Fruit fly (Drosophila melanogaster) whole organism, embryonic: Measurements from ENCODE around the gene CG3301.

ENCODE experiments used
- Adf1 ChIP-seq: fragments of 200-800 bp; sonication (Bioruptor generic); IDR thresholded peaks from 2 replicates; pipeline ENCODE4 v1.3.6; 2022; ENCODE audit warnings: missing biosample characterization, missing genetic modification characterization
- Atf-2 ChIP-seq: fragments of 200-800 bp; sonication (Bioruptor generic); optimal IDR thresholded peaks from 2 replicates; lab custom pipeline; 2016; ENCODE audit warnings: missing biosample characterization, missing genetic modification characterization
- CG1233 ChIP-seq: fragments of 200-800 bp; sonication (Bioruptor generic); optimal IDR thresholded peaks from 4 replicates; lab custom pipeline; 2018; ENCODE audit warnings: missing biosample characterization, mild to moderate bottlenecking, missing genetic modification characterization
- CG15073 ChIP-seq: fragments of 200-800 bp; sonication (Bioruptor generic); optimal IDR thresholded peaks from 2 replicates; lab custom pipeline; 2016; ENCODE audit warnings: missing biosample characterization, missing genetic modification characterization
- CG18262 ChIP-seq: fragments of 200-800 bp; optimal IDR thresholded peaks from 3 replicates; lab custom pipeline; 2019; ENCODE audit warnings: missing biosample characterization, mild to moderate bottlenecking, missing genetic modification characterization, moderate library complexity
- CG18599 ChIP-seq: fragments of 200-800 bp; sonication (Bioruptor generic); optimal IDR thresholded peaks from 3 replicates; lab custom pipeline; 2017; ENCODE audit warnings: missing biosample characterization, missing genetic modification characterization, mild to moderate bottlenecking, moderate library complexity, missing genetic modification reagents
- CG18619 ChIP-seq: fragments of 200-800 bp; sonication (Bioruptor generic); optimal IDR thresholded peaks from 3 replicates; lab custom pipeline; 2017; ENCODE audit warnings: missing biosample characterization, mild to moderate bottlenecking, missing genetic modification characterization
- CG31365 ChIP-seq: fragments of 200-800 bp; sonication (Bioruptor generic); optimal IDR thresholded peaks from 2 replicates; lab custom pipeline; 2018; ENCODE audit warnings: missing biosample characterization, mild to moderate bottlenecking, missing genetic modification characterization
- CG4404 ChIP-seq: fragments of 200-800 bp; sonication (Bioruptor generic); IDR thresholded peaks from 2 replicates; pipeline ENCODE4 v1.3.6; 2022; ENCODE audit warnings: missing biosample characterization, missing genetic modification characterization
- CG4820 ChIP-seq: fragments of 200-800 bp; sonication (Bioruptor generic); optimal IDR thresholded peaks from 3 replicates; lab custom pipeline; 2016; ENCODE audit warnings: missing biosample characterization, missing genetic modification characterization
- CG7987 ChIP-seq: fragments of 200-800 bp; sonication (Bioruptor generic); optimal IDR thresholded peaks from 2 replicates; lab custom pipeline; 2018; ENCODE audit warnings: missing biosample characterization, mild to moderate bottlenecking, missing genetic modification characterization, moderate library complexity
- CG8359 ChIP-seq: fragments of 200-800 bp; sonication (Bioruptor generic); optimal IDR thresholded peaks from 2 replicates; lab custom pipeline; 2017; ENCODE audit warnings: missing biosample characterization, mild to moderate bottlenecking, missing genetic modification characterization, borderline replicate concordance
- CG8944 ChIP-seq: fragments of 200-800 bp; sonication (Bioruptor generic); optimal IDR thresholded peaks from 3 replicates; lab custom pipeline; 2016; ENCODE audit warnings: missing biosample characterization, missing genetic modification characterization
- CG9817 ChIP-seq: fragments of 200-800 bp; sonication (Bioruptor generic); optimal IDR thresholded peaks from 2 replicates; lab custom pipeline; 2018; ENCODE audit warnings: missing biosample characterization, mild to moderate bottlenecking, missing genetic modification characterization, moderate library complexity
- CrebB ChIP-seq: fragments of 200-800 bp; sonication (Bioruptor generic); optimal IDR thresholded peaks from 3 replicates; lab custom pipeline; 2018; ENCODE audit warnings: missing biosample characterization, mild to moderate bottlenecking, missing genetic modification characterization
- D19A ChIP-seq: fragments of 200-800 bp; optimal IDR thresholded peaks from 3 replicates; lab custom pipeline; 2019; ENCODE audit warnings: missing biosample characterization, mild to moderate bottlenecking, missing genetic modification characterization, moderate library complexity
- Dbx ChIP-seq: fragments of 200-800 bp; sonication (Bioruptor generic); IDR thresholded peaks from 3 replicates; pipeline ENCODE4 v1.3.6; 2022; ENCODE audit warnings: missing biosample characterization, missing genetic modification characterization
- Dip3 ChIP-seq: fragments of 200-800 bp; sonication (Bioruptor generic); optimal IDR thresholded peaks from 3 replicates; lab custom pipeline; 2016; ENCODE audit warnings: missing biosample characterization, missing genetic modification characterization
- Doc2 ChIP-seq: fragments of 200-800 bp; sonication (Bioruptor generic); IDR thresholded peaks from 2 replicates; pipeline ENCODE4 v1.3.6; 2022; ENCODE audit warnings: missing biosample characterization, missing genetic modification characterization
- Fer1 ChIP-seq: fragments of 200-800 bp; sonication (Bioruptor generic); optimal IDR thresholded peaks from 2 replicates; lab custom pipeline; 2017; ENCODE audit warnings: missing biosample characterization, mild to moderate bottlenecking, missing genetic modification characterization
- Fer2 ChIP-seq: fragments of 200-800 bp; sonication (Bioruptor generic); optimal IDR thresholded peaks from 2 replicates; lab custom pipeline; 2018; ENCODE audit warnings: missing biosample characterization, mild to moderate bottlenecking, missing genetic modification characterization, moderate library complexity
- Fer3 ChIP-seq: fragments of 200-800 bp; sonication (Bioruptor generic); optimal IDR thresholded peaks from 2 replicates; lab custom pipeline; 2018; ENCODE audit warnings: missing biosample characterization, mild to moderate bottlenecking, missing genetic modification characterization, moderate library complexity
- HmgZ ChIP-seq: fragments of 200-800 bp; sonication (Bioruptor generic); optimal IDR thresholded peaks from 2 replicates; lab custom pipeline; 2018; ENCODE audit warnings: missing biosample characterization, mild to moderate bottlenecking, missing genetic modification characterization
- Hmx ChIP-seq: fragments of 200-800 bp; sonication (Bioruptor generic); optimal IDR thresholded peaks from 2 replicates; lab custom pipeline; 2016; ENCODE audit warnings: missing biosample characterization, missing genetic modification characterization
- Hr51 ChIP-seq, 2 experiments: fragments of 200-800 bp; sonication (Bioruptor generic); optimal IDR thresholded peaks; 2 replicates in 1 of 2; 3 replicates in 1 of 2; lab custom pipeline; 2016 to 2018; ENCODE audit warnings: missing biosample characterization in 2 of 2, missing genetic modification characterization in 2 of 2, mild to moderate bottlenecking in 1 of 2, moderate library complexity in 1 of 2
- NC2β ChIP-seq: fragments of 200-800 bp; sonication (Bioruptor generic); optimal IDR thresholded peaks from 2 replicates; lab custom pipeline; 2016; ENCODE audit warnings: missing biosample characterization, missing genetic modification characterization
- Oaz ChIP-seq: fragments of 200-800 bp; sonication (Bioruptor generic); IDR thresholded peaks from 2 replicates; pipeline ENCODE4 v1.3.6; 2022; ENCODE audit warnings: missing biosample characterization, missing genetic modification characterization
- Optix ChIP-seq: fragments of 200-800 bp; sonication (Bioruptor generic); IDR thresholded peaks from 3 replicates; pipeline ENCODE4 v1.3.6; 2022; ENCODE audit warnings: missing biosample characterization, missing genetic modification characterization
- Ptx1 ChIP-seq: fragments of 200-800 bp; sonication (Bioruptor generic); IDR thresholded peaks from 2 replicates; pipeline ENCODE4 v1.3.6; 2022; ENCODE audit warnings: missing biosample characterization, missing genetic modification characterization
- Ravus ChIP-seq: fragments of 200-800 bp; sonication (Bioruptor generic); IDR thresholded peaks from 2 replicates; pipeline ENCODE4 v1.3.6; 2022; ENCODE audit warnings: missing biosample characterization, missing genetic modification characterization
- TFAM ChIP-seq: fragments of 200-800 bp; sonication (Bioruptor generic); optimal IDR thresholded peaks from 2 replicates; lab custom pipeline; 2017; ENCODE audit warnings: missing biosample characterization, missing genetic modification characterization, inconsistent platforms
- Vsx1 ChIP-seq: fragments of 200-800 bp; sonication (Bioruptor generic); optimal IDR thresholded peaks from 2 replicates; lab custom pipeline; 2017; ENCODE audit warnings: missing biosample characterization, mild to moderate bottlenecking, missing genetic modification characterization, missing genetic modification reagents
- bab2 ChIP-seq: fragments of 200-800 bp; sonication (Bioruptor generic); optimal IDR thresholded peaks from 2 replicates; lab custom pipeline; 2016; ENCODE audit warnings: missing biosample characterization, missing genetic modification characterization
- bsh ChIP-seq, 2 experiments: fragments of 200-800 bp; sonication (Bioruptor generic); optimal IDR thresholded peaks; 2 replicates each; lab custom pipeline; 2017 to 2018; ENCODE audit warnings: mild to moderate bottlenecking in 2 of 2, missing biosample characterization in 2 of 2, missing genetic modification characterization in 2 of 2, moderate library complexity in 1 of 2
- caup ChIP-seq: fragments of 200-800 bp; sonication (Bioruptor generic); optimal IDR thresholded peaks from 3 replicates; lab custom pipeline; 2017; ENCODE audit warnings: missing biosample characterization, mild to moderate bottlenecking, missing genetic modification characterization, moderate library complexity; ENCODE audit not compliant: severe bottlenecking
- chm ChIP-seq: fragments of 200-800 bp; sonication (Bioruptor generic); IDR thresholded peaks from 2 replicates; pipeline ENCODE4 v1.3.6; 2022; ENCODE audit warnings: missing biosample characterization, missing genetic modification characterization
- chn ChIP-seq: fragments of 200-800 bp; sonication (Bioruptor generic); optimal IDR thresholded peaks from 2 replicates; lab custom pipeline; 2016; ENCODE audit warnings: missing biosample characterization, missing genetic modification characterization
- crc ChIP-seq: fragments of 200-800 bp; sonication (Bioruptor generic); optimal IDR thresholded peaks from 2 replicates; lab custom pipeline; 2016; ENCODE audit warnings: missing biosample characterization, missing genetic modification characterization
- dati ChIP-seq: fragments of 200-800 bp; sonication (Bioruptor generic); IDR thresholded peaks from 2 replicates; pipeline ENCODE4 v1.3.6; 2022; ENCODE audit warnings: missing biosample characterization, missing genetic modification characterization
- esg ChIP-seq: fragments of 200-800 bp; sonication (Bioruptor generic); conservative IDR thresholded peaks from 2 replicates; pipeline ENCODE4 v1.3.6; 2022; ENCODE audit warnings: missing biosample characterization, missing genetic modification characterization
- insv ChIP-seq, 2 experiments: fragments of 200-800 bp; sonication (Bioruptor generic); optimal IDR thresholded peaks; 3 replicates each; lab custom pipeline; 2016 to 2018; ENCODE audit warnings: missing biosample characterization in 2 of 2, missing genetic modification characterization in 2 of 2
- lab ChIP-seq: fragments of 200-800 bp; sonication (Bioruptor generic); optimal IDR thresholded peaks from 3 replicates; lab custom pipeline; 2017; ENCODE audit warnings: missing biosample characterization, missing genetic modification characterization, mild to moderate bottlenecking, moderate library complexity, missing genetic modification reagents
- mld ChIP-seq: fragments of 200-800 bp; sonication (Bioruptor generic); IDR thresholded peaks from 3 replicates; pipeline ENCODE4 v1.3.6; 2022; ENCODE audit warnings: missing biosample characterization, missing genetic modification characterization; ENCODE audit not compliant: partially characterized antibody
- nom ChIP-seq: fragments of 200-800 bp; sonication (Bioruptor generic); optimal IDR thresholded peaks from 2 replicates; lab custom pipeline; 2017; ENCODE audit warnings: missing biosample characterization, missing genetic modification characterization, mild to moderate bottlenecking, moderate library complexity, missing genetic modification reagents
- schlank ChIP-seq: fragments of 200-800 bp; sonication (Bioruptor generic); optimal IDR thresholded peaks from 2 replicates; lab custom pipeline; 2018; ENCODE audit warnings: missing biosample characterization, mild to moderate bottlenecking, missing genetic modification characterization
- sisA ChIP-seq: fragments of 200-800 bp; sonication (Bioruptor generic); IDR thresholded peaks from 2 replicates; pipeline ENCODE4 v1.3.6; 2022; ENCODE audit warnings: missing biosample characterization, missing genetic modification characterization
- sna ChIP-seq: fragments of 200-800 bp; sonication (Bioruptor generic); IDR thresholded peaks from 2 replicates; pipeline ENCODE4 v1.3.6; 2022; ENCODE audit warnings: missing biosample characterization, missing genetic modification characterization; ENCODE audit not compliant: partially characterized antibody
- tgo ChIP-seq: fragments of 200-800 bp; sonication (Bioruptor generic); IDR thresholded peaks from 3 replicates; pipeline ENCODE4 v1.3.6; 2022; ENCODE audit warnings: missing biosample characterization, missing genetic modification characterization
- tio ChIP-seq: fragments of 200-800 bp; sonication (Bioruptor generic); optimal IDR thresholded peaks from 2 replicates; lab custom pipeline; 2017; ENCODE audit warnings: missing biosample characterization, missing genetic modification characterization, inconsistent platforms
- twi ChIP-seq: fragments of 200-800 bp; optimal IDR thresholded peaks from 2 replicates; lab custom pipeline; 2019; ENCODE audit warnings: missing biosample characterization, mild to moderate bottlenecking, missing genetic modification characterization, moderate library complexity
- zf30C ChIP-seq: fragments of 200-800 bp; sonication (Bioruptor generic); optimal IDR thresholded peaks from 3 replicates; lab custom pipeline; 2018; ENCODE audit warnings: missing biosample characterization, mild to moderate bottlenecking, missing genetic modification characterization

Gene CG3301

DNA sequence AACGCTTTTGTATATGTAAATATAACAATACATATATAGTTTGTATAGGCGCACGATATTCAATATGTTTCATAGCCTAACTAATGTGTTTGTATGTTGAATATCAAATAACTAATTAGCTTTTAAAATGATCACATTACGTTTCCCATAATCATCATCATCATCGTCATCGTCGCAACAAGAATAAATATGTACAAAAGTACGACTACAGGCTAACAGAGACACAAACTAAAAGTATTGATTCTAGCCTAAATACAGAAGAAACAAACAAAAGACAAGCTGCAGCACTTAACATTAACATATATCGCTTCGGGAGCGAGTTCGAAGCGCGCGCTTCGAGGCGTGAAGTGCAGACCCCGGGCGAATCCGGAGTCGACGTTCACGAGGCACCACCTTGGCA, 4.8 kb downstream of the CG3301 start (continued):
- TF ChIP-seq Dip3 (GFP tag; lab: Kevin White, UChicago) (no peak), caup (GFP tag; lab: Kevin White, UChicago) (peak; percentile 36), Atf-2 (no peak), Ptx1 (GFP tag; lab: Robert Waterston, UW) (no peak), Dbx (GFP tag; lab: Robert Waterston, UW) (no peak), Vsx1 (GFP tag; lab: Kevin White, UChicago) (peak; percentile 51), Fer2 (tag; lab: Kevin White, UChicago) (no peak), insv (GFP tag; optimal IDR thresholded peaks at IDR 0.05; lab: Kevin White, UChicago) (no peak), sna (GFP tag; lab: Robert Waterston, UW) (no peak), CG8944 (GFP tag; lab: Kevin White, UChicago) (no peak), tio (GFP tag; lab: Kevin White, UChicago) (no peak), CG18599 (GFP tag; lab: Kevin White, UChicago) (peak; percentile 13), Fer1 (GFP tag; lab: Kevin White, UChicago) (peak; percentile 42), schlank (tag; lab: Kevin White, UChicago) (no peak), chm (GFP tag; lab: Robert Waterston, UW) (no peak), CG4404 (GFP tag; lab: Robert Waterston, UW) (no peak), Ravus (GFP tag; lab: Robert Waterston, UW) (no peak), crc (GFP tag; lab: Kevin White, UChicago) (no peak), tgo (GFP tag; lab: Robert Waterston, UW) (no peak), CG15073 (GFP tag; lab: Kevin White, UChicago) (no peak), Hmx (GFP tag; lab: Kevin White, UChicago) (no peak), dati (no peak), Hr51 (GFP tag; optimal IDR thresholded peaks at IDR 0.05; lab: Kevin White, UChicago) (no peak), mld (no peak), chn (GFP tag; lab: Kevin White, UChicago) (no peak), lab (peak; percentile 40), nom (GFP tag; lab: Kevin White, UChicago) (no peak), Optix (GFP tag; lab: Robert Waterston, UW) (no peak), HmgZ (tag; lab: Kevin White, UChicago) (peak; percentile 17), CG18619 (GFP tag; lab: Kevin White, UChicago) (peak; percentile 20), zf30C (no peak), Doc2 (GFP tag; lab: Robert Waterston, UW) (no peak), TFAM (GFP tag; lab: Kevin White, UChicago) (no peak), CG9817 (tag; lab: Kevin White, UChicago) (no peak), CG1233 (GFP tag; lab: Kevin White, UChicago) (peak; percentile 35), bsh (GFP tag; optimal IDR thresholded peaks at IDR 0.05; lab: Kevin White, UChicago) (peak in 1 of 2 experiments; percentile 39), sisA (no peak), esg (no peak), CG7987 (GFP tag; lab: Kevin White, UChicago) (peak; percentile 28), CG31365 (no peak), CG4820 (GFP tag; lab: Kevin White, UChicago) (no peak), CrebB (peak; percentile 19), CG18262 (tag; lab: Kevin White, UChicago) (peak; percentile 8), twi (no peak), Adf1 (GFP tag; lab: Robert Waterston, UW) (no peak), bab2 (GFP tag; lab: Kevin White, UChicago) (no peak), Fer3 (tag; lab: Kevin White, UChicago) (no peak), D19A (no peak), CG8359 (peak; percentile 22), NC2β (GFP tag; lab: Kevin White, UChicago) (no peak), Oaz (GFP tag; lab: Robert Waterston, UW) (no peak)
